Worm (Caenorhabditis elegans) whole organism, mixed stage, embryonic: ENCODE results near the gene clec-64.

Experiments
- blmp-1 ChIP-seq: fragments of 150-350 bp; optimal IDR thresholded peaks from 2 replicates; lab custom pipeline; 2014; ENCODE audit warnings: missing biosample characterization, missing genetic modification characterization
- elt-1 ChIP-seq: sonication (generic microtip); optimal IDR thresholded peaks from 2 replicates; lab custom pipeline; 2017; ENCODE audit warnings: missing genetic modification characterization, mild to moderate bottlenecking, missing compliant biosample characterization, antibody characterized with exemption, moderate library complexity, borderline replicate concordance; ENCODE audit not compliant: insufficient read depth
- elt-3 ChIP-seq: fragments of 150-350 bp; optimal IDR thresholded peaks from 2 replicates; lab custom pipeline; 2014; ENCODE audit warnings: missing biosample characterization, missing genetic modification characterization
- hlh-1 ChIP-seq: fragments of 150-350 bp; optimal IDR thresholded peaks from 2 replicates; lab custom pipeline; 2014; ENCODE audit warnings: missing biosample characterization, missing genetic modification reagents, missing genetic modification characterization
- lsy-2 ChIP-seq: fragments of 150-350 bp; optimal IDR thresholded peaks from 2 replicates; lab custom pipeline; 2014; ENCODE audit warnings: missing biosample characterization, missing genetic modification characterization
- pha-4 ChIP-seq: fragments of 150-350 bp; optimal IDR thresholded peaks from 2 replicates; lab custom pipeline; 2018; ENCODE audit warnings: missing biosample characterization, missing genetic modification reagents, missing genetic modification characterization
- snpc-4 ChIP-seq: fragments of 150-350 bp; optimal IDR thresholded peaks from 2 replicates; lab custom pipeline; 2014; ENCODE audit warnings: missing biosample characterization, missing genetic modification characterization
- unc-39 ChIP-seq: fragments of 150-350 bp; optimal IDR thresholded peaks from 2 replicates; lab custom pipeline; 2014; ENCODE audit warnings: missing biosample characterization, missing genetic modification characterization
- unc-62 ChIP-seq: fragments of 150-350 bp; optimal IDR thresholded peaks from 2 replicates; lab custom pipeline; 2014; ENCODE audit warnings: missing biosample characterization, missing genetic modification reagents, missing genetic modification characterization

ce11 chrII:12939801-12940200 lies 41.8 kb downstream of the clec-64 start, which contains the start of gene arrd-10:
- TF ChIP-seq pha-4 (tag; lab: Kevin White, UChicago), result no peak
- TF ChIP-seq elt-1, result no peak
- no peak for TF ChIP-seq unc-39
- TF ChIP-seq hlh-1, result no peak
- TF ChIP-seq snpc-4 (tag; lab: Kevin White, UChicago), result no peak
- TF ChIP-seq blmp-1 (tag; lab: Kevin White, UChicago), result no peak
- TF ChIP-seq unc-62 (GFP tag; lab: Kevin White, UChicago), result no peak
- no peak for TF ChIP-seq elt-3 (tag; lab: Kevin White, UChicago)
- no peak for TF ChIP-seq lsy-2
